Fruit fly (Drosophila melanogaster) whole organism, pupa: ENCODE measurements around the gene Nadsyn.
A peak's percentile ranks its signal among the peaks of the same experiment; 100 is the strongest.

ENCODE experiments used
- CG10348 ChIP-seq: fragments of 200-800 bp; sonication (Bioruptor generic); IDR thresholded peaks from 2 replicates; pipeline ENCODE4 v1.3.6; 2022; ENCODE audit warnings: missing biosample characterization, missing genetic modification characterization
- CG12605 ChIP-seq: fragments of 200-800 bp; sonication (Bioruptor generic); IDR thresholded peaks from 2 replicates; pipeline ENCODE4 v1.3.6; 2022; ENCODE audit warnings: missing biosample characterization, missing genetic modification characterization
- CG13204 ChIP-seq: fragments of 200-800 bp; sonication (Bioruptor generic); optimal IDR thresholded peaks from 2 replicates; lab custom pipeline; 2018; ENCODE audit warnings: missing biosample characterization, mild to moderate bottlenecking, missing genetic modification characterization, moderate library complexity
- CG14655 ChIP-seq: fragments of 200-800 bp; sonication (Bioruptor generic); optimal IDR thresholded peaks from 3 replicates; lab custom pipeline; 2017; ENCODE audit warnings: mild to moderate bottlenecking, missing biosample characterization, missing genetic modification reagents, missing genetic modification characterization
- CG15710 ChIP-seq: fragments of 200-800 bp; sonication (Bioruptor generic); optimal IDR thresholded peaks from 2 replicates; lab custom pipeline; 2018; ENCODE audit warnings: missing biosample characterization, mild to moderate bottlenecking, missing genetic modification characterization, moderate library complexity
- CG17806 ChIP-seq: fragments of 200-800 bp; sonication (Bioruptor generic); optimal IDR thresholded peaks from 2 replicates; lab custom pipeline; 2018; ENCODE audit warnings: missing biosample characterization, mild to moderate bottlenecking, missing genetic modification characterization, moderate library complexity
- CG32121 ChIP-seq: fragments of 200-800 bp; sonication (Bioruptor generic); IDR thresholded peaks from 2 replicates; pipeline ENCODE4 v1.3.6; 2022; ENCODE audit warnings: missing biosample characterization, missing genetic modification characterization
- CG34367 ChIP-seq: fragments of 200-800 bp; sonication (Bioruptor generic); optimal IDR thresholded peaks from 2 replicates; lab custom pipeline; 2018; ENCODE audit warnings: missing biosample characterization, mild to moderate bottlenecking, missing genetic modification characterization
- CG4496 ChIP-seq: fragments of 200-800 bp; sonication (Bioruptor generic); IDR thresholded peaks from 3 replicates; pipeline ENCODE4 v1.3.6; 2022; ENCODE audit warnings: missing biosample characterization, missing genetic modification characterization
- CG8159 ChIP-seq: fragments of 200-800 bp; sonication (Bioruptor generic); optimal IDR thresholded peaks from 3 replicates; lab custom pipeline; 2018; ENCODE audit warnings: missing biosample characterization, mild to moderate bottlenecking, missing genetic modification characterization, moderate library complexity
- CG8301 ChIP-seq: fragments of 200-800 bp; sonication (Bioruptor generic); optimal IDR thresholded peaks from 2 replicates; lab custom pipeline; 2018; ENCODE audit warnings: missing biosample characterization, mild to moderate bottlenecking, missing genetic modification characterization
- CG9948 ChIP-seq: fragments of 200-800 bp; sonication (Bioruptor generic); optimal IDR thresholded peaks from 2 replicates; lab custom pipeline; 2018; ENCODE audit warnings: missing biosample characterization, mild to moderate bottlenecking, missing genetic modification characterization, moderate library complexity
- D1 ChIP-seq: fragments of 200-800 bp; sonication (Bioruptor generic); optimal IDR thresholded peaks from 2 replicates; lab custom pipeline; 2018; ENCODE audit warnings: missing biosample characterization, mild to moderate bottlenecking, missing genetic modification characterization, moderate library complexity
- EcR ChIP-seq: fragments of 200-800 bp; sonication (Bioruptor generic); optimal IDR thresholded peaks from 3 replicates; lab custom pipeline; 2019; ENCODE audit warnings: missing biosample characterization, missing genetic modification characterization, mild to moderate bottlenecking, moderate library complexity, missing genetic modification reagents
- Ets98B ChIP-seq: fragments of 200-800 bp; sonication (Bioruptor generic); IDR thresholded peaks from 2 replicates; pipeline ENCODE4 v1.3.6; 2022; ENCODE audit warnings: missing biosample characterization, missing genetic modification characterization
- Pif1A ChIP-seq: fragments of 200-800 bp; sonication (Bioruptor generic); optimal IDR thresholded peaks from 3 replicates; lab custom pipeline; 2016; ENCODE audit warnings: missing biosample characterization, missing genetic modification characterization
- Pif1B ChIP-seq: fragments of 200-800 bp; sonication (Bioruptor generic); optimal IDR thresholded peaks from 3 replicates; lab custom pipeline; 2016; ENCODE audit warnings: missing biosample characterization, missing genetic modification characterization
- Snoo ChIP-seq: fragments of 200-800 bp; sonication (Bioruptor generic); optimal IDR thresholded peaks from 3 replicates; lab custom pipeline; 2017; ENCODE audit warnings: missing biosample characterization, mild to moderate bottlenecking, missing genetic modification characterization, inconsistent platforms
- fd96Ca ChIP-seq: fragments of 200-800 bp; sonication (Bioruptor generic); IDR thresholded peaks from 3 replicates; pipeline ENCODE4 v1.3.6; 2022; ENCODE audit warnings: missing biosample characterization, missing genetic modification characterization
- gl ChIP-seq: fragments of 200-800 bp; sonication (Bioruptor generic); optimal IDR thresholded peaks from 2 replicates; lab custom pipeline; 2018; ENCODE audit warnings: missing biosample characterization, mild to moderate bottlenecking, missing genetic modification characterization
- rn ChIP-seq: fragments of 200-800 bp; sonication (Bioruptor generic); IDR thresholded peaks from 2 replicates; pipeline ENCODE4 v1.3.6; 2022; ENCODE audit warnings: missing biosample characterization, missing genetic modification characterization

The Nadsyn gene

dm6 chrX:13651170-13651569 is 66.9 kb downstream of the Nadsyn start:
- TF ChIP-seq EcR (GFP tag; lab: Kevin White, UChicago) (no peak), CG8301 (tag; lab: Kevin White, UChicago) (no peak), gl (tag; lab: Kevin White, UChicago) (no peak)

- no peak for TF ChIP-seq rn (GFP tag; lab: Robert Waterston, UW)
- no peak for TF ChIP-seq CG8301 (tag; lab: Kevin White, UChicago)
- TF ChIP-seq CG32121, result no peak
- no peak for TF ChIP-seq CG14655 (GFP tag; lab: Kevin White, UChicago)
- no peak for TF ChIP-seq CG15710 (tag; lab: Kevin White, UChicago)
- no peak for TF ChIP-seq CG10348 (GFP tag; lab: Robert Waterston, UW)
- TF ChIP-seq Ets98B (GFP tag; lab: Robert Waterston, UW), result no peak
- no peak for TF ChIP-seq Pif1B (GFP tag; lab: Kevin White, UChicago)
- no peak for TF ChIP-seq CG9948
- TF ChIP-seq Snoo, result no peak
- TF ChIP-seq EcR (GFP tag; lab: Kevin White, UChicago), result no peak
- TF ChIP-seq CG13204 (GFP tag; lab: Kevin White, UChicago), result no peak
- TF ChIP-seq D1, result no peak
- TF ChIP-seq CG12605, result no peak
- TF ChIP-seq CG17806 (tag; lab: Kevin White, UChicago), result no peak
- no peak for TF ChIP-seq CG34367
- TF ChIP-seq fd96Ca (GFP tag; lab: Robert Waterston, UW), result no peak
- no peak for TF ChIP-seq Pif1A (GFP tag; lab: Kevin White, UChicago)
Observed at dm6 chrX:13649801-13650200, 68.3 kb downstream of the Nadsyn start.

DNA sequence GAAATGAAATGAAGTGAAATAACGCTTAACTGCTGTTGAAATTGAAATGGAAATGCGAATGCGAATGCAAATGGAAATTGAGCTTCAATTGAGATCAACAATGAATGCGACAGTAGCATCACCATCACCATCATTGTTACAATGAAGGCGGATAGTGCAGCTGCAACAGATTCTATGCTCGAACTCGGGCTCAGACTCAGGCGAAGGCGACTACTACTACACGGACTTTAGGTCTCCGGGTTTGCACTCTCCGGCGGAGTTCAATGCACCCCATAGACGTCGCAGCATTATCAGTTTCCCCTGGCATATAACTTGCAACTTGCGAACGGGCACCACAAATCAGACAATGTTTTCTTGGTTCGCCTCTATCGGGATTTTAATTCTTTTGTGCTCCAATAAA is 69.3 kb downstream of the Nadsyn start:
- TF ChIP-seq EcR (GFP tag; lab: Kevin White, UChicago) (peak; percentile 79), CG14655 (GFP tag; lab: Kevin White, UChicago) (no peak)

DNA sequence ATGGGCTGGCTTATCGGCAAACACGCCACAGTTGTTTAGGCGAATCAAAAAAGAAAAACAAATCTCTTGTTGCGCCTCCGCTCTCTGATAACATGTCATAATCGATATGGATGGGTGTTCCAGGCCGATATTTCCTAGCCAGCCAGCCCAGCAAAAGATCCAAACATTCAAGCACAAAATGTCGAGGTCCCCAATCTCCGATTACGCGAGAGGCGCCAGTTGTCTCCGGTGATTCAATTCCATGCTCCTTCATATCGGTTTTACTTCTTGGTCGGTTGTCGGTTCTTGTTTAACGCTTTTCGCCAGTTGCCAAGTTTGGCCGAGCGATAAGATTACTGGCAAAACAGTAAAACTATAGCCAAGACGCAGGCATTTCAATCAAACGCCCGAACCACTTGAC is 71.9 kb downstream of the Nadsyn start:
- TF ChIP-seq Ets98B (GFP tag; lab: Robert Waterston, UW) (no peak), CG12605 (no peak), CG8159 (no peak), Pif1B (GFP tag; lab: Kevin White, UChicago) (no peak), CG17806 (tag; lab: Kevin White, UChicago) (no peak), CG4496 (GFP tag; lab: Robert Waterston, UW) (no peak), CG32121 (no peak), CG13204 (GFP tag; lab: Kevin White, UChicago) (no peak)
- TF ChIP-seq, all 21 proteins: peak for 0

DNA sequence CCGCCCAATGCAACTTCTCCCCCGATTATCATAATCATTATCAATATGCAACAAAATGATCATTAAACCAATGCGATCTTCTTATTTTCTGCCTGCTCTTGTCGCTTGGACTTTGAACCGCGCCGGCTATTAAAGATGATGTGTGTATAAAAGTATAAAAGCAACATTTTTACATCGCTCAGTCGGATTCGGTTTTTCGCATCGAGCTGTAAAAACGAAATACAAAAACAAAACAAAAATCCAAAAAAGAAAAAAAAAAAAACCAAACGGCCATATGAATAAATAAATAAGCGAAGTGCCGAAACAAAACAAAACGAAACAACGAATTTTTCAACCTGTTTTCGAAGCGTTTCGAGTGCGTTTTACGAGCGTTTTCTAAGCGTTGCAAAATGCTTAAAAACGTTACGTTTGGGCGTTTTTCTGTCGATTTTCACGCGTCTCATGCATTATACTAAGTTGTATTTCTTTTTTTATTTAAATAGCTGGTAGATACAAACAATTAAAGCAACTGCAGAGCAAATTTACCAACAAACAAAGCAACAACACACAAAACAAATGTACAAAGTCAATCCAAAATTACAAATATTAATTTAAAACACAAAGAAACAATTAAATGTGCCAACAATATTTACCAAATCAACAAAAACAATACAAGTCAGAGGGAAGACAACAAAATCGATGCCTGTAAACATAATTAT is 73.2 kb downstream of the Nadsyn start:
- no peak for TF ChIP-seq D1
- peak; percentile 41 for TF ChIP-seq Snoo
- TF ChIP-seq CG4496 (GFP tag; lab: Robert Waterston, UW), result peak; percentile 49; the same call in 2 of the 3 replicates
- TF ChIP-seq fd96Ca (GFP tag; lab: Robert Waterston, UW), result no peak
- peak; percentile 69 for TF ChIP-seq Pif1B (GFP tag; lab: Kevin White, UChicago)
- peak; percentile 5 for TF ChIP-seq CG14655 (GFP tag; lab: Kevin White, UChicago)
- no peak for TF ChIP-seq rn (GFP tag; lab: Robert Waterston, UW)
- no peak for TF ChIP-seq CG9948
- peak; percentile 41 for TF ChIP-seq CG34367
- peak; percentile 61 for TF ChIP-seq EcR (GFP tag; lab: Kevin White, UChicago)
- TF ChIP-seq gl (tag; lab: Kevin White, UChicago), result peak; percentile 80
- TF ChIP-seq CG32121, result no peak
- no peak for TF ChIP-seq CG12605
- TF ChIP-seq CG13204 (GFP tag; lab: Kevin White, UChicago), result peak; percentile 78
- TF ChIP-seq CG17806 (tag; lab: Kevin White, UChicago), result no peak
- no peak for TF ChIP-seq CG10348 (GFP tag; lab: Robert Waterston, UW)
- TF ChIP-seq CG8159, result peak; percentile 38
- TF ChIP-seq Pif1A (GFP tag; lab: Kevin White, UChicago), result peak; percentile 56
- peak; percentile 19; the same call in 1 of the 2 replicates for TF ChIP-seq Ets98B (GFP tag; lab: Robert Waterston, UW)
- no peak for TF ChIP-seq CG8301 (tag; lab: Kevin White, UChicago)
- peak; percentile 46 for TF ChIP-seq CG15710 (tag; lab: Kevin White, UChicago)

DNA sequence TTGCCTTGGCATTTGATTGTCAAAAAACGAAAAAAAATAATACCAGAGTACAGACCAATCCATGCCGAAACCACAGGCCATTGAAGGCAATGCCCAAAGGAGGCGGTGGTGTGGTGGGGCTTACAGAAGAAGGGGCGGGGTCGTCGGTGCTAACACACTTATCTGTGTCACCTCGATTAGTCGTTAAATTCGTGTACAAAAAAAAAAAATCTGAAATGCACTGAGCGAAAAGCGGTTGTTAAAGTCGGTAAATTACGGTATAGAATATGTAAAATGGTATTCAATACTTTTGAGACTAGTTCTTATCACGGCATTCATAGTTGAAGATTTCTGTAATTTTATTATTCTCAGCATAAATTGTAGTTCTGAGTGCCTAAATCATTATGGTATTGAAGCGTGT is 74.1 kb downstream of the Nadsyn start:
- TF ChIP-seq gl (tag; lab: Kevin White, UChicago), result no peak
- TF ChIP-seq Ets98B (GFP tag; lab: Robert Waterston, UW), result 0 out of 2 replicates have a peak, but pooled peaks have one; percentile 22
- no peak for TF ChIP-seq CG10348 (GFP tag; lab: Robert Waterston, UW)
- 0 out of 2 replicates have a peak, but pooled peaks have one; percentile 22 for TF ChIP-seq CG32121
- peak; percentile 56 for TF ChIP-seq CG15710 (tag; lab: Kevin White, UChicago)
- TF ChIP-seq CG14655 (GFP tag; lab: Kevin White, UChicago), result peak; percentile 5
- peak; percentile 3 for TF ChIP-seq Pif1A (GFP tag; lab: Kevin White, UChicago)
- no peak for TF ChIP-seq CG12605
- TF ChIP-seq EcR (GFP tag; lab: Kevin White, UChicago), result no peak
- TF ChIP-seq CG13204 (GFP tag; lab: Kevin White, UChicago), result no peak
- TF ChIP-seq CG9948, result peak; percentile 32
- peak; percentile 83 for TF ChIP-seq CG4496 (GFP tag; lab: Robert Waterston, UW)
- TF ChIP-seq D1, result no peak
- TF ChIP-seq CG8301 (tag; lab: Kevin White, UChicago), result peak; percentile 17
- TF ChIP-seq Snoo, result peak; percentile 14
- 0 out of 3 replicates have a peak, but pooled peaks have one; percentile 42 for TF ChIP-seq fd96Ca (GFP tag; lab: Robert Waterston, UW)
- TF ChIP-seq CG8159, result peak; percentile 57
- TF ChIP-seq CG17806 (tag; lab: Kevin White, UChicago), result peak; percentile 58
- peak; percentile 46 for TF ChIP-seq CG34367
- no peak for TF ChIP-seq Pif1B (GFP tag; lab: Kevin White, UChicago)
- 0 out of 2 replicates have a peak, but pooled peaks have one; percentile 24 for TF ChIP-seq rn (GFP tag; lab: Robert Waterston, UW)
